Worm (Caenorhabditis elegans) whole organism, late embryonic: ENCODE results near the gene aexr-1.
A peak's percentile ranks its signal among the peaks of the same experiment; 100 is the strongest.

Experiments used
- C08G9.2 ChIP-seq: sonication (generic microtip); optimal IDR thresholded peaks from 2 replicates; lab custom pipeline; 2016; ENCODE audit warnings: mild to moderate bottlenecking, missing genetic modification characterization, moderate library complexity, missing compliant biosample characterization
- C38D4.7 ChIP-seq: fragments of 200-800 bp; sonication (Bioruptor generic); optimal IDR thresholded peaks from 2 replicates; lab custom pipeline; 2018; ENCODE audit warnings: mild to moderate bottlenecking, missing genetic modification characterization, moderate library complexity, missing compliant biosample characterization
- F13H6.1 ChIP-seq: sonication (generic microtip); optimal IDR thresholded peaks from 2 replicates; lab custom pipeline; 2016; ENCODE audit warnings: missing genetic modification characterization, missing compliant biosample characterization
- Y22D7AL.16 ChIP-seq: sonication (generic microtip); optimal IDR thresholded peaks from 2 replicates; lab custom pipeline; 2016; ENCODE audit warnings: missing genetic modification characterization, missing compliant biosample characterization
- ahr-1 ChIP-seq: sonication (generic microtip); optimal IDR thresholded peaks from 2 replicates; lab custom pipeline; 2016; ENCODE audit warnings: missing genetic modification characterization, missing compliant biosample characterization
- ama-1 ChIP-seq: fragments of 150-350 bp; optimal IDR thresholded peaks from 2 replicates; lab custom pipeline; 2014
- ceh-14 ChIP-seq: sonication (generic microtip); optimal IDR thresholded peaks from 2 replicates; lab custom pipeline; 2016; ENCODE audit warnings: missing genotype, missing genetic modification characterization, missing compliant biosample characterization
- ceh-18 ChIP-seq: sonication (generic microtip); optimal IDR thresholded peaks from 2 replicates; lab custom pipeline; 2016; ENCODE audit warnings: missing genetic modification characterization, missing compliant biosample characterization
- ceh-19 ChIP-seq: fragments of 200-800 bp; sonication (Bioruptor generic); optimal IDR thresholded peaks from 2 replicates; lab custom pipeline; 2018; ENCODE audit warnings: mild to moderate bottlenecking, missing genetic modification characterization, missing compliant biosample characterization
- ceh-2 ChIP-seq: sonication (generic microtip); optimal IDR thresholded peaks from 2 replicates; lab custom pipeline; 2016; ENCODE audit warnings: missing genotype, missing genetic modification characterization, missing compliant biosample characterization
- ceh-22 ChIP-seq: sonication (generic microtip); optimal IDR thresholded peaks from 2 replicates; lab custom pipeline; 2017; ENCODE audit warnings: missing biosample characterization, missing genetic modification characterization
- ceh-24 ChIP-seq: sonication (generic microtip); optimal IDR thresholded peaks from 2 replicates; lab custom pipeline; 2016; ENCODE audit warnings: mild to moderate bottlenecking, missing genetic modification characterization, missing compliant biosample characterization
- ceh-30 ChIP-seq: fragments of 150-350 bp; optimal IDR thresholded peaks from 2 replicates; lab custom pipeline; 2014; ENCODE audit warnings: missing biosample characterization, missing genetic modification characterization
- ceh-48 ChIP-seq: sonication (generic microtip); optimal IDR thresholded peaks from 2 replicates; lab custom pipeline; 2016; ENCODE audit warnings: missing genetic modification characterization, inconsistent platforms, missing compliant biosample characterization
- ceh-6 ChIP-seq: fragments of 200-800 bp; sonication (Bioruptor generic); optimal IDR thresholded peaks from 2 replicates; lab custom pipeline; 2018; ENCODE audit warnings: mild to moderate bottlenecking, missing genetic modification characterization, missing compliant biosample characterization
- che-1 ChIP-seq: sonication (generic microtip); optimal IDR thresholded peaks from 2 replicates; lab custom pipeline; 2016; ENCODE audit warnings: mild to moderate bottlenecking, missing genetic modification characterization, missing compliant biosample characterization
- dve-1 ChIP-seq: sonication (generic microtip); optimal IDR thresholded peaks from 2 replicates; lab custom pipeline; 2017; ENCODE audit warnings: antibody characterized with exemption, mild to moderate bottlenecking, missing genetic modification characterization, missing compliant biosample characterization
- elt-2 ChIP-seq: sonication (generic microtip); optimal IDR thresholded peaks from 2 replicates; lab custom pipeline; 2016; ENCODE audit warnings: missing genetic modification reagents, missing genetic modification characterization, missing compliant biosample characterization
- ets-4 ChIP-seq: sonication (generic microtip); optimal IDR thresholded peaks from 2 replicates; lab custom pipeline; 2016; ENCODE audit warnings: missing genetic modification characterization, missing compliant biosample characterization
- fax-1 ChIP-seq: sonication (generic microtip); optimal IDR thresholded peaks from 2 replicates; lab custom pipeline; 2016; ENCODE audit warnings: missing genotype, missing genetic modification characterization, missing compliant biosample characterization
- fkh-10 ChIP-seq: fragments of 150-350 bp; optimal IDR thresholded peaks from 2 replicates; lab custom pipeline; 2014; ENCODE audit warnings: missing biosample characterization, missing genetic modification reagents, missing genetic modification characterization
- fkh-6 ChIP-seq: sonication (generic microtip); optimal IDR thresholded peaks from 2 replicates; lab custom pipeline; 2016; ENCODE audit warnings: missing genetic modification characterization, missing compliant biosample characterization
- hlh-30 ChIP-seq: sonication (generic microtip); optimal IDR thresholded peaks from 2 replicates; lab custom pipeline; 2017; ENCODE audit warnings: antibody characterized with exemption, missing genetic modification characterization, missing compliant biosample characterization; ENCODE audit not compliant: insufficient read depth
- hlh-8 ChIP-seq: sonication (generic microtip); optimal IDR thresholded peaks from 2 replicates; lab custom pipeline; 2016; ENCODE audit warnings: missing genotype, missing genetic modification characterization, missing compliant biosample characterization
- lim-6 ChIP-seq: sonication (generic microtip); optimal IDR thresholded peaks from 2 replicates; lab custom pipeline; 2016; ENCODE audit warnings: missing genetic modification characterization, missing compliant biosample characterization
- lin-11 ChIP-seq: fragments of 200-800 bp; sonication (Bioruptor generic); optimal IDR thresholded peaks from 2 replicates; lab custom pipeline; 2018; ENCODE audit warnings: mild to moderate bottlenecking, missing genetic modification characterization, missing compliant biosample characterization
- nfya-1 ChIP-seq: sonication (generic microtip); optimal IDR thresholded peaks from 2 replicates; lab custom pipeline; 2017; ENCODE audit warnings: missing genetic modification characterization, mild to moderate bottlenecking, missing compliant biosample characterization, antibody characterized with exemption, moderate library complexity
- nhr-11 ChIP-seq: fragments of 150-350 bp; optimal IDR thresholded peaks from 2 replicates; lab custom pipeline; 2014; ENCODE audit warnings: missing biosample characterization, missing genetic modification characterization
- npax-4 ChIP-seq: sonication (generic microtip); optimal IDR thresholded peaks from 2 replicates; lab custom pipeline; 2016; ENCODE audit warnings: missing genetic modification characterization, missing compliant biosample characterization
- pag-3 ChIP-seq: sonication (generic microtip); optimal IDR thresholded peaks from 2 replicates; lab custom pipeline; 2016; ENCODE audit warnings: missing compliant biosample characterization, missing genetic modification characterization, borderline replicate concordance
- pat-9 ChIP-seq: fragments of 200-800 bp; sonication (Bioruptor generic); optimal IDR thresholded peaks from 2 replicates; lab custom pipeline; 2018; ENCODE audit warnings: mild to moderate bottlenecking, missing genetic modification characterization, moderate library complexity, missing compliant biosample characterization
- pax-1 ChIP-seq: fragments of 150-350 bp; optimal IDR thresholded peaks from 2 replicates; lab custom pipeline; 2014; ENCODE audit warnings: missing biosample characterization, missing genetic modification characterization
- pha-2 ChIP-seq: sonication (generic microtip); optimal IDR thresholded peaks from 2 replicates; lab custom pipeline; 2017; ENCODE audit warnings: mild to moderate bottlenecking, missing genetic modification characterization, missing compliant biosample characterization
- pha-4 ChIP-seq: fragments of 150-350 bp; optimal IDR thresholded peaks from 2 replicates; lab custom pipeline; 2018; ENCODE audit warnings: missing biosample characterization, missing genetic modification reagents, missing genetic modification characterization
- pqm-1 ChIP-seq: sonication (generic microtip); optimal IDR thresholded peaks from 2 replicates; lab custom pipeline; 2016; ENCODE audit warnings: missing genetic modification characterization, missing compliant biosample characterization
- pros-1 ChIP-seq: fragments of 150-350 bp; optimal IDR thresholded peaks from 2 replicates; lab custom pipeline; 2014; ENCODE audit warnings: missing biosample characterization, missing genetic modification reagents, missing genetic modification characterization
- ref-2 ChIP-seq: sonication (generic microtip); optimal IDR thresholded peaks from 2 replicates; lab custom pipeline; 2016; ENCODE audit warnings: missing genetic modification characterization, missing compliant biosample characterization
- rnt-1 ChIP-seq: sonication (generic microtip); optimal IDR thresholded peaks from 2 replicates; lab custom pipeline; 2016; ENCODE audit warnings: missing genetic modification characterization, missing compliant biosample characterization
- sdc-2 ChIP-seq: sonication (generic microtip); optimal IDR thresholded peaks from 2 replicates; lab custom pipeline; 2016; ENCODE audit warnings: missing genotype, missing genetic modification characterization, missing compliant biosample characterization
- sox-2 ChIP-seq: fragments of 200-800 bp; sonication (Bioruptor generic); IDR thresholded peaks from 2 replicates; pipeline ENCODE4 v1.3.6; 2022; ENCODE audit warnings: missing genetic modification reagents, missing genetic modification characterization, missing compliant biosample characterization
- sox-4 ChIP-seq: sonication (generic microtip); optimal IDR thresholded peaks from 2 replicates; lab custom pipeline; 2017; ENCODE audit warnings: mild to moderate bottlenecking, missing genetic modification characterization, inconsistent platforms, missing compliant biosample characterization
- tbx-2 ChIP-seq: sonication (generic microtip); optimal IDR thresholded peaks from 2 replicates; lab custom pipeline; 2016; ENCODE audit warnings: missing genetic modification characterization, missing compliant biosample characterization
- tbx-7 ChIP-seq: sonication (generic microtip); optimal IDR thresholded peaks from 2 replicates; lab custom pipeline; 2016; ENCODE audit warnings: missing genotype, missing genetic modification characterization, missing compliant biosample characterization
- ttx-3 ChIP-seq: sonication (generic microtip); optimal IDR thresholded peaks from 2 replicates; lab custom pipeline; 2016; ENCODE audit warnings: missing genetic modification reagents, missing genetic modification characterization, missing compliant biosample characterization
- unc-3 ChIP-seq, 2 experiments: fragments of 200-800 bp in 1 of 2; sonication (Bioruptor generic) in 1 of 2; sonication (generic microtip) in 1 of 2; conservative IDR thresholded peaks in 1 of 2; optimal IDR thresholded peaks in 1 of 2; 2 replicates each; pipeline versions ENCODE4 v1.3.6 to Lab custom; 2016 to 2022; ENCODE audit warnings: missing compliant biosample characterization in 2 of 2, missing genetic modification characterization in 2 of 2, missing genetic modification reagents in 1 of 2
- unc-55 ChIP-seq: sonication (generic microtip); optimal IDR thresholded peaks from 2 replicates; lab custom pipeline; 2017; ENCODE audit warnings: missing biosample characterization, missing genetic modification reagents, missing genetic modification characterization
- unc-86 ChIP-seq: sonication (generic microtip); optimal IDR thresholded peaks from 2 replicates; lab custom pipeline; 2016; ENCODE audit warnings: missing genetic modification characterization, missing compliant biosample characterization

aexr-1 gene

DNA sequence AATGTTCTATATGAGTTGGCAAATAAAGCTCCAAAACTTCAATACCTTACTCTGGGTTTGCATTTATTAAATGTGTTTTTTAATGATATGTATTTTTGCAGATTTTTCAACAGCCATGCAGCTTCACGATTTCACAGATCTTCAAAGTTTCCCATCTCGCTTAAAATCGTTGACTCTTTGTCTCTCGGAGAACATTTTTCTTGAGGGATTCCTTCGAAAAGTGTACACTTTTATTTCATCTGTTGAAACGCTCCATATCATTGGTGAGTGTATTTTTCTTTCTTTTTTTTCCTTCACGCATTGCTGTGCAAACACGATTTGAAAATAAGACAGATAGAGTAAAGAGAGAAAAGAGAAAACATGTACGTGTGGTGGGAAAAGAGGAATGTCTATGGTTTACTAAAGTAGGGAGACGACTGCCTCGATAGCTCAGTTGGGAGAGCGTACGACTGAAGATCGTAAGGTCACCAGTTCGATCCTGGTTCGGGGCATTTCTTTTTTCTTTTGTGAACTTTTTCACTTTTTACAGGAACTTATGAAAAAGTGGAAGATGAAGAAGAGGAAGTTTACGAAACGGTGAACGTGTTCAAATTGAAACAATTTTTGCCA, 41.8 kb downstream of the aexr-1 start (continued):
- TF ChIP-seq unc-3 (GFP tag; conservative IDR thresholded peaks at IDR 0.05; lab: Robert Waterston, UW) (peak; percentile 89), unc-3 (tag; optimal IDR thresholded peaks at IDR 0.05; lab: Kevin White, UChicago) (peak; percentile 80), unc-55 (GFP tag; lab: Kevin White, UChicago) (no peak), C08G9.2 (peak; percentile 77), ceh-6 (GFP tag; lab: Kevin White, UChicago) (peak; percentile 85), rnt-1 (tag; lab: Kevin White, UChicago) (peak; percentile 79), Y22D7AL.16 (tag; lab: Kevin White, UChicago) (peak; percentile 74), pag-3 (tag; lab: Kevin White, UChicago) (peak; percentile 58), che-1 (peak; percentile 88), unc-86 (tag; lab: Kevin White, UChicago) (peak; percentile 84), pha-2 (tag; lab: Kevin White, UChicago) (peak; percentile 73), ceh-19 (peak; percentile 90), hlh-30 (tag; lab: Kevin White, UChicago) (peak; percentile 25), pros-1 (no peak), pha-4 (tag; lab: Kevin White, UChicago) (no peak), ceh-14 (tag; lab: Kevin White, UChicago) (peak; percentile 81), tbx-2 (tag; lab: Kevin White, UChicago) (peak; percentile 79), pax-1 (tag; lab: Kevin White, UChicago) (no peak), ama-1 (lab: Kevin White, UChicago) (no peak), ttx-3 (tag; lab: Kevin White, UChicago) (peak; percentile 87), sox-2 (GFP tag; lab: Robert Waterston, UW) (peak; percentile 82), nhr-11 (tag; lab: Kevin White, UChicago) (no peak), pat-9 (tag; lab: Kevin White, UChicago) (peak; percentile 85), nfya-1 (tag; lab: Kevin White, UChicago) (peak; percentile 44), sdc-2 (peak; percentile 88), pqm-1 (tag; lab: Kevin White, UChicago) (peak; percentile 83), ceh-2 (peak; percentile 79), C38D4.7 (GFP tag; lab: Kevin White, UChicago) (peak; percentile 82), ref-2 (peak; percentile 92), ets-4 (peak; percentile 40), npax-4 (tag; lab: Kevin White, UChicago) (peak; percentile 77), lim-6 (tag; lab: Kevin White, UChicago) (peak; percentile 73), hlh-8 (tag; lab: Kevin White, UChicago) (peak; percentile 46), ceh-18 (tag; lab: Kevin White, UChicago) (peak; percentile 81), fax-1 (tag; lab: Kevin White, UChicago) (peak; percentile 67), dve-1 (tag; lab: Kevin White, UChicago) (peak; percentile 66), sox-4 (tag; lab: Kevin White, UChicago) (peak; percentile 84), ceh-22 (tag; lab: Kevin White, UChicago) (no peak), tbx-7 (tag; lab: Kevin White, UChicago) (peak; percentile 31), F13H6.1 (tag; lab: Kevin White, UChicago) (peak; percentile 74), ceh-24 (tag; lab: Kevin White, UChicago) (peak; percentile 67), ahr-1 (tag; lab: Kevin White, UChicago) (peak; percentile 64), fkh-6 (tag; lab: Kevin White, UChicago) (peak; percentile 92), ceh-48 (peak; percentile 80), elt-2 (peak; percentile 93), fkh-10 (GFP tag; lab: Kevin White, UChicago) (peak; percentile 81), ceh-30 (tag; lab: Kevin White, UChicago) (no peak), lin-11 (peak; percentile 81)
